Fruit fly (Drosophila melanogaster): ENCODE data around the gene CG17075.

Gene CG17075

DNA sequence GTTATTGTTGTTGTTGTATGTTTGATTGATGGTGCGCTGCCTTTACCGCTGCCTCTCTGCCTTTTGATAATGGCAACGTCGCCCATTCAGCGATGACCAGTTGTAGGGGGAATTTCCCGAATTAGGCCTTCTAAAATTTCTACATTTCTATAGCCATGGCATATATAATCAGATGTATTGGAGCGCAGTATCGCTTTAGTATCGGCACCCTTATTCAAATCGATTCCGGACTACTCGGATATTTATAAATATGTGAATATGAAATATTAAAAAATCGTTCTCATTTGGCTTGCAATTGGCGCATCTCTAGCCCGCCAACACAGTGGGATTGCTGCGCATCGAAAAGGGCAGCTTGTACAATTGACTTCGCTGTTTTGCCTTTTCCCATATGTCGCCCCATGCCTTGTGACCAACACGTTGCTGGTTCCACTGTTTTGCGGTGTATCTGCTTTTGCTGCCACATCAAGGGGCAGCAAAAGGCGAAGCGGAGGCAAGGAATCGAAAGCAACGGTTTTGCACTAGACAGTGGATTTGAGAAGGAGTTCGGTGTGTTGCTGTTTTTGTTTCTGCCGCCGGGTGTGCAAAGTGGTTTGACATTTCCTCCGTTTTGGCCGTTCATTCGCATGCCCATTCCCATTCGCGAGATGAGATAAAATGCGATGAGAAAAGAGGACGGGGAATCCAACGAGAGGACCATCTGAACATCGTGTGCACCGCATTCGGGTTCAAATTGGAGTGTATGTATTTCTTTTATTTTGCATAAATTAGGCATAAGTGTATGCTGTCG lies 42.5 kb downstream of the CG17075 start (continued):
- peak; percentile 75 for TF ChIP-seq CG10366 (GFP tag; IDR thresholded peaks at IDR 0.05)
- no peak for TF ChIP-seq Dp (GFP tag; optimal IDR thresholded peaks at IDR 0.05)
- TF ChIP-seq ara (GFP tag; IDR thresholded peaks at IDR 0.05): 0 out of 2 replicates have a peak, but pooled peaks have one; percentile 31
- TF ChIP-seq TFAM (GFP tag; optimal IDR thresholded peaks at IDR 0.05): peak; percentile 10
- no peak for TF ChIP-seq luna (GFP tag; optimal IDR thresholded peaks at IDR 0.05)
- peak; percentile 56 to 75 for TF ChIP-seq bsh (GFP tag; optimal IDR thresholded peaks at IDR 0.05)
- no peak for TF ChIP-seq cad (GFP tag; optimal IDR thresholded peaks at IDR 0.05)
- peak; percentile 45; the same call in 1 of the 2 replicates for TF ChIP-seq Awh (GFP tag; IDR thresholded peaks at IDR 0.05)
- TF ChIP-seq CG13775 (GFP tag; optimal IDR thresholded peaks at IDR 0.05): peak; percentile 31
- TF ChIP-seq PHDP (tag; optimal IDR thresholded peaks at IDR 0.05): no peak
- no peak for TF ChIP-seq pfk (GFP tag; optimal IDR thresholded peaks at IDR 0.05)
- no peak for TF ChIP-seq nerfin-2 (GFP tag; IDR thresholded peaks at IDR 0.05; ENCODE audit: partially characterized antibody)
- no peak for TF ChIP-seq Tbp (GFP tag; optimal IDR thresholded peaks at IDR 0.05)
- peak; percentile 73 for TF ChIP-seq gem (tag; optimal IDR thresholded peaks at IDR 0.05)
- TF ChIP-seq Ptx1 (GFP tag; IDR thresholded peaks at IDR 0.05): peak; percentile 75
- TF ChIP-seq Atf3 (GFP tag; optimal IDR thresholded peaks at IDR 0.05): no peak
- peak; percentile 4 for TF ChIP-seq Atf-2 (GFP tag; optimal IDR thresholded peaks at IDR 0.05)
- no peak for TF ChIP-seq CG30020 (tag; optimal IDR thresholded peaks at IDR 0.05)
- no peak for TF ChIP-seq Neu2 (GFP tag; optimal IDR thresholded peaks at IDR 0.05; ENCODE audit: borderline replicate concordance)
- no peak for TF ChIP-seq stwl (tag; optimal IDR thresholded peaks at IDR 0.05)
- TF ChIP-seq CG11560 (tag; IDR thresholded peaks at IDR 0.05): no peak
- peak; percentile 27 for TF ChIP-seq dm (GFP tag; optimal IDR thresholded peaks at IDR 0.05)
- TF ChIP-seq CG3847 (GFP tag; IDR thresholded peaks at IDR 0.05): peak; percentile 52
- TF ChIP-seq Spps (tag; optimal IDR thresholded peaks at IDR 0.05): no peak
- no peak for TF ChIP-seq Poxn (GFP tag; IDR thresholded peaks at IDR 0.05)
- TF ChIP-seq z (GFP tag; IDR thresholded peaks at IDR 0.05): no peak; the same call in 2 of the 3 replicates
- TF ChIP-seq HmgZ (tag; optimal IDR thresholded peaks at IDR 0.05): no peak
- no peak for TF ChIP-seq CG8388 (GFP tag; optimal IDR thresholded peaks at IDR 0.05)
- TF ChIP-seq D (optimal IDR thresholded peaks at IDR 0.05): no peak
- TF ChIP-seq D (GFP tag; optimal IDR thresholded peaks at IDR 0.05): peak; percentile 59
- TF ChIP-seq MESR4 (GFP tag; optimal IDR thresholded peaks at IDR 0.05): no peak
- peak; percentile 69 for TF ChIP-seq ind (GFP tag; optimal IDR thresholded peaks at IDR 0.05)
- no peak for TF ChIP-seq phol (tag; optimal IDR thresholded peaks at IDR 0.05)
- TF ChIP-seq CG10267 (tag; optimal IDR thresholded peaks at IDR 0.05): peak; percentile 36
- no peak for TF ChIP-seq fru (optimal IDR thresholded peaks at IDR 0.05)
- peak; percentile 48 for TF ChIP-seq CG30431 (GFP tag; optimal IDR thresholded peaks at IDR 0.05)
- TF ChIP-seq CG6175 (GFP tag; IDR thresholded peaks at IDR 0.05): no peak
- peak; percentile 58; the same call in 1 of the 3 replicates for TF ChIP-seq ken (GFP tag; IDR thresholded peaks at IDR 0.05)
- no peak for TF ChIP-seq Dfd (GFP tag; optimal IDR thresholded peaks at IDR 0.05)
- TF ChIP-seq trem (tag; optimal IDR thresholded peaks at IDR 0.05): no peak
- peak; percentile 30 for TF ChIP-seq sima (GFP tag; optimal IDR thresholded peaks at IDR 0.05)
- TF ChIP-seq dan (GFP tag; IDR thresholded peaks at IDR 0.05): no peak
- TF ChIP-seq Dref (GFP tag; IDR thresholded peaks at IDR 0.05): no peak
- peak; percentile 56 for TF ChIP-seq scrt (GFP tag; optimal IDR thresholded peaks at IDR 0.05)
- peak; percentile 86 for TF ChIP-seq sens (GFP tag)
- TF ChIP-seq oc (tag; optimal IDR thresholded peaks at IDR 0.05): no peak
- no peak for TF ChIP-seq CG11085 (GFP tag; IDR thresholded peaks at IDR 0.05)
- TF ChIP-seq Lim3 (GFP tag; IDR thresholded peaks at IDR 0.05): no peak
- TF ChIP-seq Ssrp (tag; optimal IDR thresholded peaks at IDR 0.05): peak; percentile 63
- peak; percentile 13 for TF ChIP-seq salm (tag; optimal IDR thresholded peaks at IDR 0.05)
- TF ChIP-seq nerfin-1 (tag; optimal IDR thresholded peaks at IDR 0.05): peak; percentile 17
